Fruit fly (Drosophila melanogaster) whole organism, embryonic: Measurements from ENCODE around the gene CG11843.

ENCODE experiments used
- Atf6 ChIP-seq: fragments of 200-800 bp; sonication (Bioruptor generic); IDR thresholded peaks from 2 replicates; pipeline ENCODE4 v1.3.6; 2022; ENCODE audit warnings: missing biosample characterization, missing genetic modification characterization
- BEAF-32 ChIP-seq: fragments of 200-800 bp; sonication (Bioruptor generic); optimal IDR thresholded peaks from 3 replicates; lab custom pipeline; 2017; ENCODE audit warnings: missing biosample characterization, missing genetic modification characterization, mild to moderate bottlenecking, moderate library complexity, missing genetic modification reagents
- CG10462 ChIP-seq: fragments of 200-800 bp; sonication (Bioruptor generic); optimal IDR thresholded peaks from 2 replicates; lab custom pipeline; 2016; ENCODE audit warnings: missing biosample characterization, missing genetic modification characterization
- CG11085 ChIP-seq: fragments of 200-800 bp; sonication (Bioruptor generic); IDR thresholded peaks from 2 replicates; pipeline ENCODE4 v1.3.6; 2022; ENCODE audit warnings: missing biosample characterization, missing genetic modification characterization
- CG11093 ChIP-seq: fragments of 200-800 bp; sonication (Bioruptor generic); IDR thresholded peaks from 3 replicates; pipeline ENCODE4 v1.3.6; 2022; ENCODE audit warnings: missing biosample characterization, missing genetic modification characterization
- CG12071 ChIP-seq: fragments of 200-800 bp; sonication (Bioruptor generic); optimal IDR thresholded peaks from 3 replicates; lab custom pipeline; 2018; ENCODE audit warnings: missing biosample characterization, mild to moderate bottlenecking, missing genetic modification characterization
- CG1602 ChIP-seq: fragments of 200-800 bp; sonication (Bioruptor generic); optimal IDR thresholded peaks from 3 replicates; lab custom pipeline; 2016; ENCODE audit warnings: missing biosample characterization, missing genetic modification characterization
- CG17359 ChIP-seq: fragments of 200-800 bp; sonication (Bioruptor generic); optimal IDR thresholded peaks from 3 replicates; lab custom pipeline; 2018; ENCODE audit warnings: missing biosample characterization, mild to moderate bottlenecking, missing genetic modification characterization, moderate library complexity
- CG17912 ChIP-seq: fragments of 200-800 bp; sonication (Bioruptor generic); optimal IDR thresholded peaks from 2 replicates; lab custom pipeline; 2018; ENCODE audit warnings: missing biosample characterization, mild to moderate bottlenecking, missing genetic modification characterization
- CG18262 ChIP-seq: fragments of 200-800 bp; optimal IDR thresholded peaks from 3 replicates; lab custom pipeline; 2019; ENCODE audit warnings: missing biosample characterization, mild to moderate bottlenecking, missing genetic modification characterization, moderate library complexity
- CG3163 ChIP-seq: fragments of 200-800 bp; sonication (Bioruptor generic); optimal IDR thresholded peaks from 3 replicates; lab custom pipeline; 2016; ENCODE audit warnings: missing biosample characterization, missing genetic modification characterization
- CG6272 ChIP-seq: fragments of 200-800 bp; sonication (Bioruptor generic); IDR thresholded peaks from 2 replicates; pipeline ENCODE4 v1.3.6; 2022; ENCODE audit warnings: missing biosample characterization, missing genetic modification characterization
- CG6683 ChIP-seq: fragments of 200-800 bp; sonication (Bioruptor generic); optimal IDR thresholded peaks from 2 replicates; lab custom pipeline; 2017; ENCODE audit warnings: missing biosample characterization, mild to moderate bottlenecking, missing genetic modification characterization, missing genetic modification reagents
- D ChIP-seq, 2 experiments: fragments of 200-800 bp in 1 of 2; fragments of >200 bp in 1 of 2; sonication (Bioruptor generic) in 1 of 2; optimal IDR thresholded peaks; 2 replicates in 1 of 2; 3 replicates in 1 of 2; lab custom pipeline; 2017; ENCODE audit warnings: mild to moderate bottlenecking in 1 of 2, missing biosample characterization in 1 of 2, missing genetic modification characterization in 1 of 2, missing genetic modification reagents in 1 of 2
- Dek ChIP-seq: fragments of 200-800 bp; sonication (Bioruptor generic); optimal IDR thresholded peaks from 3 replicates; lab custom pipeline; 2019; ENCODE audit warnings: missing biosample characterization, mild to moderate bottlenecking, missing genetic modification characterization, moderate library complexity
- Dfd ChIP-seq, 2 experiments: fragments of >200 bp; optimal IDR thresholded peaks; 2 replicates each; lab custom pipeline; 2017; ENCODE audit warnings: missing biosample characterization in 2 of 2, missing genetic modification characterization in 2 of 2
- Dp ChIP-seq: fragments of 200-800 bp; sonication (Bioruptor generic); optimal IDR thresholded peaks from 2 replicates; lab custom pipeline; 2018; ENCODE audit warnings: missing biosample characterization, mild to moderate bottlenecking, missing genetic modification characterization, moderate library complexity
- Gsc ChIP-seq: fragments of 200-800 bp; sonication (Bioruptor generic); IDR thresholded peaks from 2 replicates; pipeline ENCODE4 v1.3.6; 2022; ENCODE audit warnings: missing biosample characterization, missing genetic modification characterization
- Gug ChIP-seq: fragments of 200-800 bp; sonication (Bioruptor generic); IDR thresholded peaks from 4 replicates; pipeline ENCODE4 v1.3.6; 2022; ENCODE audit warnings: missing biosample characterization, missing genetic modification characterization
- HmgD ChIP-seq: fragments of 200-800 bp; sonication (Bioruptor generic); optimal IDR thresholded peaks from 3 replicates; lab custom pipeline; 2016; ENCODE audit warnings: missing biosample characterization, missing genetic modification characterization
- Hmr ChIP-seq: fragments of 200-800 bp; sonication (Bioruptor generic); optimal IDR thresholded peaks from 3 replicates; lab custom pipeline; 2017; ENCODE audit warnings: mild to moderate bottlenecking, missing biosample characterization, missing genetic modification reagents, missing genetic modification characterization
- MBD-R2 ChIP-seq: fragments of 200-800 bp; sonication (Bioruptor generic); IDR thresholded peaks from 2 replicates; pipeline ENCODE4 v1.3.6; 2022; ENCODE audit warnings: missing biosample characterization, missing genetic modification characterization
- Mad ChIP-seq: fragments of 200-800 bp; sonication (Bioruptor generic); optimal IDR thresholded peaks from 2 replicates; lab custom pipeline; 2016; ENCODE audit warnings: missing biosample characterization, missing genetic modification characterization
- Med ChIP-seq: fragments of 200-800 bp; sonication (Bioruptor generic); peaks from one replicate; lab custom pipeline; 2016; ENCODE audit warnings: missing biosample characterization, missing genetic modification characterization, mild to moderate bottlenecking, inconsistent platforms, moderate library complexity
- NfI ChIP-seq: fragments of 200-800 bp; sonication (Bioruptor generic); optimal IDR thresholded peaks from 3 replicates; lab custom pipeline; 2018; ENCODE audit warnings: missing biosample characterization, mild to moderate bottlenecking, missing genetic modification characterization, moderate library complexity
- Oli ChIP-seq: fragments of 200-800 bp; sonication (Bioruptor generic); optimal IDR thresholded peaks from 2 replicates; lab custom pipeline; 2018; ENCODE audit warnings: missing biosample characterization, mild to moderate bottlenecking, missing genetic modification characterization, moderate library complexity
- Ptx1 ChIP-seq: fragments of 200-800 bp; sonication (Bioruptor generic); IDR thresholded peaks from 2 replicates; pipeline ENCODE4 v1.3.6; 2022; ENCODE audit warnings: missing biosample characterization, missing genetic modification characterization
- Scr ChIP-seq: fragments of 200-800 bp; sonication (Bioruptor generic); IDR thresholded peaks from 2 replicates; pipeline ENCODE4 v1.3.6; 2022; ENCODE audit warnings: missing biosample characterization, missing genetic modification characterization; ENCODE audit not compliant: partially characterized antibody
- Sox102F ChIP-seq: fragments of 200-800 bp; sonication (Bioruptor generic); optimal IDR thresholded peaks from 2 replicates; lab custom pipeline; 2018; ENCODE audit warnings: missing biosample characterization, mild to moderate bottlenecking, missing genetic modification characterization, moderate library complexity
- Spps ChIP-seq: fragments of 200-800 bp; sonication (Bioruptor generic); optimal IDR thresholded peaks from 2 replicates; lab custom pipeline; 2018; ENCODE audit warnings: missing biosample characterization, mild to moderate bottlenecking, missing genetic modification characterization
- Stat92E ChIP-seq, 3 experiments: fragments of >200 bp in 2 of 3; fragments of 200-800 bp in 1 of 3; sonication (Bioruptor generic) in 1 of 3; optimal IDR thresholded peaks; 2 replicates each; lab custom pipeline; 2017 to 2019; ENCODE audit warnings: missing biosample characterization in 3 of 3, missing genetic modification characterization in 3 of 3, mild to moderate bottlenecking in 1 of 3, moderate library complexity in 1 of 3
- Trl ChIP-seq, 3 experiments: fragments of >200 bp in 2 of 3; fragments of 200-800 bp in 1 of 3; sonication (Bioruptor generic) in 1 of 3; optimal IDR thresholded peaks; 2 replicates in 1 of 3; 3 replicates in 2 of 3; lab custom pipeline; 2016 to 2017; ENCODE audit warnings: missing biosample characterization in 1 of 3, missing genetic modification characterization in 1 of 3
- br ChIP-seq: fragments of >200 bp; optimal IDR thresholded peaks from 2 replicates; lab custom pipeline; 2017
- crc ChIP-seq: fragments of 200-800 bp; sonication (Bioruptor generic); optimal IDR thresholded peaks from 2 replicates; lab custom pipeline; 2016; ENCODE audit warnings: missing biosample characterization, missing genetic modification characterization
- dati ChIP-seq: fragments of 200-800 bp; sonication (Bioruptor generic); IDR thresholded peaks from 2 replicates; pipeline ENCODE4 v1.3.6; 2022; ENCODE audit warnings: missing biosample characterization, missing genetic modification characterization
- dmrt11E ChIP-seq: fragments of 200-800 bp; sonication (Bioruptor generic); optimal IDR thresholded peaks from 3 replicates; lab custom pipeline; 2018; ENCODE audit warnings: missing biosample characterization, mild to moderate bottlenecking, missing genetic modification characterization, moderate library complexity
- grau ChIP-seq: fragments of 200-800 bp; optimal IDR thresholded peaks from 3 replicates; lab custom pipeline; 2019; ENCODE audit warnings: missing biosample characterization, mild to moderate bottlenecking, missing genetic modification characterization, moderate library complexity
- hkb ChIP-seq, 2 experiments: fragments of 200-800 bp in 1 of 2; fragments of >200 bp in 1 of 2; sonication (Bioruptor generic) in 1 of 2; IDR thresholded peaks in 1 of 2; optimal IDR thresholded peaks in 1 of 2; 2 replicates each; pipeline versions ENCODE4 v1.3.6 to Lab custom; 2017 to 2022; ENCODE audit warnings: missing biosample characterization in 1 of 2, missing genetic modification characterization in 1 of 2
- prd ChIP-seq, 3 experiments: fragments of >200 bp in 2 of 3; fragments of 200-800 bp in 1 of 3; sonication (Bioruptor generic) in 1 of 3; optimal IDR thresholded peaks in 2 of 3; IDR thresholded peaks in 1 of 3; 2 replicates in 2 of 3; 3 replicates in 1 of 3; pipeline versions ENCODE4 v1.3.6 to Lab custom; 2017 to 2022; ENCODE audit warnings: missing biosample characterization in 1 of 3, missing genetic modification characterization in 1 of 3
- rib ChIP-seq: fragments of 200-800 bp; sonication (Bioruptor generic); IDR thresholded peaks from 2 replicates; pipeline ENCODE4 v1.3.6; 2022; ENCODE audit warnings: missing biosample characterization, missing genetic modification characterization
- ro ChIP-seq: fragments of 200-800 bp; sonication (Bioruptor generic); IDR thresholded peaks from 2 replicates; pipeline ENCODE4 v1.3.6; 2022; ENCODE audit warnings: missing biosample characterization, missing genetic modification characterization
- slou ChIP-seq: fragments of 200-800 bp; sonication (Bioruptor generic); optimal IDR thresholded peaks from 3 replicates; lab custom pipeline; 2016; ENCODE audit warnings: missing biosample characterization, missing genetic modification characterization
- sqz ChIP-seq: fragments of 200-800 bp; sonication (Bioruptor generic); optimal IDR thresholded peaks from 3 replicates; lab custom pipeline; 2018; ENCODE audit warnings: missing biosample characterization, mild to moderate bottlenecking, missing genetic modification characterization
- stwl ChIP-seq: fragments of 200-800 bp; sonication (Bioruptor generic); optimal IDR thresholded peaks from 3 replicates; lab custom pipeline; 2018; ENCODE audit warnings: missing biosample characterization, mild to moderate bottlenecking, missing genetic modification characterization, moderate library complexity
- tio ChIP-seq: fragments of 200-800 bp; sonication (Bioruptor generic); optimal IDR thresholded peaks from 2 replicates; lab custom pipeline; 2017; ENCODE audit warnings: missing biosample characterization, missing genetic modification characterization, inconsistent platforms
- tna ChIP-seq: fragments of 200-800 bp; sonication (Bioruptor generic); IDR thresholded peaks from 2 replicates; pipeline ENCODE4 v1.3.6; 2022; ENCODE audit warnings: missing biosample characterization, missing genetic modification characterization; ENCODE audit not compliant: partially characterized antibody
- wek ChIP-seq: fragments of 200-800 bp; sonication (Bioruptor generic); optimal IDR thresholded peaks from 3 replicates; lab custom pipeline; 2018; ENCODE audit warnings: missing biosample characterization, mild to moderate bottlenecking, missing genetic modification characterization, moderate library complexity
- zfh1 ChIP-seq: fragments of 200-800 bp; sonication (Bioruptor generic); IDR thresholded peaks from 3 replicates; pipeline ENCODE4 v1.3.6; 2022; ENCODE audit warnings: missing biosample characterization, missing genetic modification characterization

CG11843 gene

DNA sequence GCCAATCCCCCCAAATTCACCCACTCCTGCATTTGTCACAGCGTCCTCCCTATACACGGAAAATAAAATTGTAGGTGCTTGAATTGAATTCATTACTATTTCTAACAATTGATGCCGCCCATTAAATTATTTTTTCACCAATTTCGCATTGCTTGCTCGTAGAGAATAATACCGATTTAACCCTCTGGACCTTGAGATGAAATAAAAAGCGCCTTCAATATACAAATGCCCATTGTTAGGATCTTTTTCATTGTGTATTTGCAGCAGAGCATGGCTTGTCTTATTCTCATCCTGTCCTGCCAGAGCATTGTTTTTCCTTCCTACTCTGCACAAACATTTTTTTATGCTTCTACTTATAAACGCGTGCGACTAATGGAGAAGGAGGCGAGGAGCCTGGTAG lies 37.5 kb downstream of the CG11843 start (continued):
- no peak for TF ChIP-seq NfI (GFP tag; lab: Kevin White, UChicago)
- no peak for TF ChIP-seq slou
- TF ChIP-seq br (lab: Kevin White, UChicago) = no peak
- no peak for TF ChIP-seq Dek (tag; lab: Kevin White, UChicago)

DNA sequence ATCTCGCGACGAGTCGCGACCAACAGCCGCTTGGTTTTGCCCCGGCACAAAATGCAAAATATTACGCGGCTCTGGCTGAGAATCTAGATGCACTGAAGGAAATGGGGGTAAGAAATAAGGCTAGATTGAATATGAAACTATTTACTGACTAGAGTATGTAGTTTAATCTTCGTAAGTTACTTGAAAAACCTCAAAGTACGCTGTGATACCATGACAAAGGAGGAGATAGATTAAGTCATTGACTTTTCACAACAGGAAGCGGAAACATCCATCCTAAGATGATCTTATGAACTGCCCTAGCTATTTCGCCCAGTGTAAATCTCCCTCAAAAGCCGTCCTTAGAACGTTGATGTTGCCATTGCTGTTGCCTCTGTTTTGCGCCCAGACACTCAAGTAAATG lies 40.0 kb downstream of the CG11843 start:
- TF ChIP-seq Dfd (GFP tag; optimal IDR thresholded peaks at IDR 0.05; lab: Kevin White, UChicago) = no peak
- TF ChIP-seq CG10462 (GFP tag; lab: Kevin White, UChicago) = no peak
- no peak for TF ChIP-seq Stat92E (GFP tag; optimal IDR thresholded peaks at IDR 0.05; lab: Kevin White, UChicago)
- TF ChIP-seq stwl = no peak
- TF ChIP-seq CG6683 (GFP tag; lab: Kevin White, UChicago) = no peak
- no peak for TF ChIP-seq wek (GFP tag; lab: Kevin White, UChicago)
- no peak for TF ChIP-seq zfh1
- TF ChIP-seq BEAF-32 = no peak
- TF ChIP-seq MBD-R2 (GFP tag; lab: Robert Waterston, UW) = no peak
- TF ChIP-seq ro (GFP tag; lab: Robert Waterston, UW) = no peak
- no peak for TF ChIP-seq CG11093
- 0 out of 2 replicates have a peak, but pooled peaks have one; percentile 19 for TF ChIP-seq Ptx1 (GFP tag; lab: Robert Waterston, UW)
- TF ChIP-seq Scr (GFP tag; lab: Robert Waterston, UW) = no peak
- TF ChIP-seq CG18262 = no peak
- TF ChIP-seq Med = peak; percentile 70
- no peak for TF ChIP-seq dati (GFP tag; lab: Robert Waterston, UW)
- no peak for TF ChIP-seq CG11085 (GFP tag; lab: Robert Waterston, UW)
- TF ChIP-seq tio = no peak
- TF ChIP-seq CG17359 (tag; lab: Kevin White, UChicago) = no peak
- no peak for TF ChIP-seq tna
- TF ChIP-seq sqz (GFP tag; lab: Kevin White, UChicago) = no peak
- no peak for TF ChIP-seq Spps (tag; lab: Kevin White, UChicago)
- TF ChIP-seq Sox102F (GFP tag; lab: Kevin White, UChicago) = no peak
- no peak for TF ChIP-seq CG6272
- no peak for TF ChIP-seq Dp
- no peak for TF ChIP-seq CG1602 (GFP tag; lab: Kevin White, UChicago)
- TF ChIP-seq crc (GFP tag; lab: Kevin White, UChicago) = no peak
- peak; percentile 18 for TF ChIP-seq Oli (tag; lab: Kevin White, UChicago)
- TF ChIP-seq dmrt11E (tag; lab: Kevin White, UChicago) = no peak
- no peak for TF ChIP-seq Gsc (GFP tag; lab: Robert Waterston, UW)
- no peak for TF ChIP-seq Gug
- no peak for TF ChIP-seq D (optimal IDR thresholded peaks at IDR 0.05; lab: Kevin White, UChicago)
- TF ChIP-seq D (GFP tag; optimal IDR thresholded peaks at IDR 0.05; lab: Kevin White, UChicago) = no peak
- no peak for TF ChIP-seq CG17912 (GFP tag; lab: Kevin White, UChicago)
- TF ChIP-seq Atf6 = 0 out of 2 replicates have a peak, but pooled peaks have one; percentile 7
- TF ChIP-seq rib (GFP tag; lab: Robert Waterston, UW) = no peak
- no peak for TF ChIP-seq grau (tag; lab: Kevin White, UChicago)
- TF ChIP-seq Hmr = peak; percentile 29
- TF ChIP-seq hkb (optimal IDR thresholded peaks at IDR 0.05; lab: Kevin White, UChicago) = no peak
- TF ChIP-seq hkb (GFP tag; IDR thresholded peaks at IDR 0.05; lab: Robert Waterston, UW) = no peak
- TF ChIP-seq prd (optimal IDR thresholded peaks at IDR 0.05; lab: Kevin White, UChicago) = no peak
- TF ChIP-seq prd (GFP tag; IDR thresholded peaks at IDR 0.05; lab: Robert Waterston, UW) = no peak
- TF ChIP-seq CG12071 (GFP tag; lab: Kevin White, UChicago) = no peak
- TF ChIP-seq Trl (optimal IDR thresholded peaks at IDR 0.05; lab: Kevin White, UChicago) = no peak
- TF ChIP-seq Trl (GFP tag; optimal IDR thresholded peaks at IDR 0.05; lab: Kevin White, UChicago) = no peak
- no peak for TF ChIP-seq Mad (GFP tag; lab: Kevin White, UChicago)
- TF ChIP-seq HmgD (GFP tag; lab: Kevin White, UChicago) = no peak
- TF ChIP-seq CG3163 (GFP tag; lab: Kevin White, UChicago) = no peak
